Fruit fly (Drosophila melanogaster): ENCODE results near the gene cib.

The cib gene

DNA sequence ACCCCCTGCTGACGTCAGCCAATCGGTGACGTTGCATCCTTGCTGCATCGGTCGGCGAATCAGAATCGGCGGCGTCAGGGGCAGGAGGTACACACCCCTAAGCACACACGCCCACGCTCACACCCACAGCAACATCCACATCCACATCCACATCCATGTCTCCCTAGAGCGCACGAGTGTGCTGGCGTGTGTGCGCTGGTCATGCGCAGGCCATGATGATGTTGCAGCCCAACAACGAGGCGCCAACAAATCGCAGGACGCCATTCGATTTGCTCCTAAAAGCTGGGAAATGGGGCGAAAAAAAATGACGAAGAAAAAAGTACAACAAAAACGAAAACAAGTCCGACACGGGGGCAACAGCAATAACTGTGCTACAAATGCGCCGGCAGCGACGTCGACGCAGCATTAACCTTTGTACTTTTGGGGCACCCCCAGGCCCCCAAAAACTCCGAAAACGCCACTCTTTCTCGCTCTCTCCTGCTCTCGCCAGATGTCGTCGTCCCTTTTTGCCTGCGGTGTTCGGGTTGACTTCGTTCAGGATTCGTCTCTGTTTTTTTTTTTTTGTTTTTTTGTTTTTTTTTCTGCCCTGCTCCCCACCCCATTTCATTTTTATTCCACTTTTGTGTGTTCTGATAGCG is 16.8 kb upstream of the cib start:
- TF ChIP-seq CG9705 (GFP tag; optimal IDR thresholded peaks at IDR 0.05) (no peak), N (GFP tag; optimal IDR thresholded peaks at IDR 0.05) (no peak), fru (GFP tag; optimal IDR thresholded peaks at IDR 0.05) (no peak), OdsH (GFP tag; optimal IDR thresholded peaks at IDR 0.05) (no peak), CrebA (GFP tag; optimal IDR thresholded peaks at IDR 0.05; ENCODE audit: borderline replicate concordance) (no peak), Myc (optimal IDR thresholded peaks at IDR 0.05) (no peak), tai (GFP tag; optimal IDR thresholded peaks at IDR 0.05) (no peak), Dif (GFP tag; optimal IDR thresholded peaks at IDR 0.05; ENCODE audit: partially characterized antibody) (no peak), foxo (GFP tag; optimal IDR thresholded peaks at IDR 0.05) (no peak), Mio (GFP tag; optimal IDR thresholded peaks at IDR 0.05) (no peak), GATAd (GFP tag; optimal IDR thresholded peaks at IDR 0.05) (no peak), Dfd (GFP tag; optimal IDR thresholded peaks at IDR 0.05) (no peak), ey (GFP tag; optimal IDR thresholded peaks at IDR 0.05) (no peak), dsf (GFP tag; optimal IDR thresholded peaks at IDR 0.05; ENCODE audit: borderline replicate concordance) (no peak)

dm6 chrX:4100824-4101368 is 5.0 kb upstream of the cib start, which contains the start of the genes Cmtr1 and CG15375:
Gene Cmtr1 (minus strand): TSS chrX:4101031.
Gene CG15375 (plus strand): TSS chrX:4101318.
- TF ChIP-seq CG32264 (GFP tag; optimal IDR thresholded peaks at IDR 0.05), result no peak
- no peak for TF ChIP-seq dl (GFP tag; optimal IDR thresholded peaks at IDR 0.05; ENCODE audit: insufficient read depth in 1 of 2, partially characterized antibody in 2 of 2)
- no peak for TF ChIP-seq sage (GFP tag; optimal IDR thresholded peaks at IDR 0.05)
- TF ChIP-seq OdsH (GFP tag; optimal IDR thresholded peaks at IDR 0.05), result no peak

DNA sequence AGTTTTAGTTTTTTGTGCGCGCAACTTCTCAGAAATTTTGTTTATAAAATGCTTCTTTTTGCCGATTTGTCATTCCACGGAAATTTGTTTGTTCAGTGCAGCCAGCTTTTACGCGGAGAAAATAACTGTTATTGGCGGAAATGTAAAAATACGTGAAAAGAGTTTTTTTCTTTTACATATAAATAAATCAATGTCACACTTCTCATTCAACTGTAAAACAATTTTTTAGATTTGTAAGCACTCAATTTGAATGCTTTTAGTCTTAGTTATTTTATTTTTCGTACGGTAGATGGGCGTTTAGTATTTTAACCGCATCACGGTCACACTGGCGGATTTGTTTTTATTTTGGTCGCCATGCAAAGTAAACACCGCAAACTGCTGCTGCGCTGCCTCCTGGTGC is 1.8 kb upstream of the cib start, which contains the start of the genes Xpac and brn:
Gene Xpac, minus strand, starts transcription at position 66 of the 400 bp plus-strand sequence.
Gene brn, plus strand, starts transcription at position 211 of the 400 bp plus-strand sequence.
- TF ChIP-seq Abd-B (GFP tag; optimal IDR thresholded peaks at IDR 0.05), result no peak
- no peak for TF ChIP-seq pan (optimal IDR thresholded peaks at IDR 0.05)
- TF ChIP-seq tai (GFP tag; optimal IDR thresholded peaks at IDR 0.05), result no peak
- no peak for TF ChIP-seq Dfd (GFP tag; optimal IDR thresholded peaks at IDR 0.05)
- no peak for TF ChIP-seq Rel (GFP tag; optimal IDR thresholded peaks at IDR 0.05)
- TF ChIP-seq Rel (tag; optimal IDR thresholded peaks at IDR 0.05), result peak; percentile 3

DNA sequence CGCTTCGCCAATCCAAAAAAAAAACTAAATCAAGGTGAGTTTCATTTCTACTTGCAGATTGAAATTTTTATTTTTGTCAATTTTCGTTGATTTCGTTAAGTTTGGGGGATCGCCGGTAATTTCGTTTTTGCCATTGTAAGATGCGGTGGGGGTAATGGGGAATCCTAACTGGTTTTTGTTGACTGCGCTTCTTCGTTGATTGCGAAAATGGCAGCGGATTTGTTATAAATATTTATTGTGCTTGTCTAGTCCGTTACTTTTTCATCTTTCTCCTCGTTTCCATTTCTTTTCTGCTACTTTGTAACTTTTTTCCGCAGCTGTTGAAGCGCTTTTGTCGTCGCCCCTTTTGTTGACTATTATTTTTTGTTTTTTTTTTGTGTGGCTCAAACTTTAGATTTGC is 327 bp downstream of the cib start:
- TF ChIP-seq Rel (GFP tag; optimal IDR thresholded peaks at IDR 0.05) (no peak), Rel (tag; optimal IDR thresholded peaks at IDR 0.05) (peak; percentile 21), rgr (GFP tag; optimal IDR thresholded peaks at IDR 0.05) (no peak)

dm6 chrX:4106756-4107155 is 843 bp downstream of the cib start:
- peak; percentile 75 for TF ChIP-seq HLH106 (tag; optimal IDR thresholded peaks at IDR 0.05)
- peak; percentile 68 for TF ChIP-seq OdsH (GFP tag; optimal IDR thresholded peaks at IDR 0.05)
- peak; percentile 73 for TF ChIP-seq woc (GFP tag; optimal IDR thresholded peaks at IDR 0.05)
- peak; percentile 74 for TF ChIP-seq fru (GFP tag; optimal IDR thresholded peaks at IDR 0.05)
- peak; percentile 69 for TF ChIP-seq rgr (GFP tag; optimal IDR thresholded peaks at IDR 0.05)
- peak; percentile 75 for TF ChIP-seq Sp1 (GFP tag; optimal IDR thresholded peaks at IDR 0.05)
- TF ChIP-seq Hnf4 (GFP tag; optimal IDR thresholded peaks at IDR 0.05), result peak; percentile 26
- TF ChIP-seq foxo (GFP tag; optimal IDR thresholded peaks at IDR 0.05), result peak in 1 of 2 experiments; percentile 74
- TF ChIP-seq Dif (GFP tag; optimal IDR thresholded peaks at IDR 0.05; ENCODE audit: partially characterized antibody), result no peak
- peak; percentile 69 for TF ChIP-seq ey (GFP tag; optimal IDR thresholded peaks at IDR 0.05)
- no peak for TF ChIP-seq CrebA (GFP tag; optimal IDR thresholded peaks at IDR 0.05; ENCODE audit: borderline replicate concordance)
- peak; percentile 17 for TF ChIP-seq CG9705 (GFP tag; optimal IDR thresholded peaks at IDR 0.05)
- TF ChIP-seq dmrt93B (GFP tag; optimal IDR thresholded peaks at IDR 0.05), result peak; percentile 58
- TF ChIP-seq sv (GFP tag; optimal IDR thresholded peaks at IDR 0.05), result no peak
- no peak for TF ChIP-seq psq (GFP tag; optimal IDR thresholded peaks at IDR 0.05)
- TF ChIP-seq br (GFP tag; optimal IDR thresholded peaks at IDR 0.05), result peak; percentile 49
- TF ChIP-seq h (GFP tag; optimal IDR thresholded peaks at IDR 0.05), result peak; percentile 55
